Worm (Caenorhabditis elegans) whole organism, late embryonic: ENCODE measurements around the gene rnh-2.
A peak's percentile ranks its signal among the peaks of the same experiment; 100 is the strongest.

Experiments
- C38D4.7 ChIP-seq: fragments of 200-800 bp; sonication (Bioruptor generic); optimal IDR thresholded peaks from 2 replicates; lab custom pipeline; 2018; ENCODE audit warnings: mild to moderate bottlenecking, missing genetic modification characterization, moderate library complexity, missing compliant biosample characterization
- F13H6.1 ChIP-seq: sonication (generic microtip); optimal IDR thresholded peaks from 2 replicates; lab custom pipeline; 2016; ENCODE audit warnings: missing genetic modification characterization, missing compliant biosample characterization
- K02D7.2 ChIP-seq: sonication (generic microtip); optimal IDR thresholded peaks from 2 replicates; lab custom pipeline; 2017; ENCODE audit warnings: mild to moderate bottlenecking, missing genetic modification characterization, missing compliant biosample characterization
- Y22D7AL.16 ChIP-seq: sonication (generic microtip); optimal IDR thresholded peaks from 2 replicates; lab custom pipeline; 2016; ENCODE audit warnings: missing genetic modification characterization, missing compliant biosample characterization
- ceh-18 ChIP-seq: sonication (generic microtip); optimal IDR thresholded peaks from 2 replicates; lab custom pipeline; 2016; ENCODE audit warnings: missing genetic modification characterization, missing compliant biosample characterization
- ceh-19 ChIP-seq: fragments of 200-800 bp; sonication (Bioruptor generic); optimal IDR thresholded peaks from 2 replicates; lab custom pipeline; 2018; ENCODE audit warnings: mild to moderate bottlenecking, missing genetic modification characterization, missing compliant biosample characterization
- ceh-2 ChIP-seq: sonication (generic microtip); optimal IDR thresholded peaks from 2 replicates; lab custom pipeline; 2016; ENCODE audit warnings: missing genotype, missing genetic modification characterization, missing compliant biosample characterization
- ceh-24 ChIP-seq: sonication (generic microtip); optimal IDR thresholded peaks from 2 replicates; lab custom pipeline; 2016; ENCODE audit warnings: mild to moderate bottlenecking, missing genetic modification characterization, missing compliant biosample characterization
- ceh-30 ChIP-seq: fragments of 150-350 bp; optimal IDR thresholded peaks from 2 replicates; lab custom pipeline; 2014; ENCODE audit warnings: missing biosample characterization, missing genetic modification characterization
- ceh-31 ChIP-seq: sonication (generic microtip); optimal IDR thresholded peaks from 2 replicates; lab custom pipeline; 2016; ENCODE audit warnings: missing genetic modification characterization, missing compliant biosample characterization
- ceh-34 ChIP-seq: sonication (generic microtip); optimal IDR thresholded peaks from 2 replicates; lab custom pipeline; 2016; ENCODE audit warnings: mild to moderate bottlenecking, missing genetic modification characterization, missing compliant biosample characterization
- ceh-9 ChIP-seq: sonication (generic microtip); optimal IDR thresholded peaks from 2 replicates; lab custom pipeline; 2016; ENCODE audit warnings: mild to moderate bottlenecking, missing genetic modification characterization, inconsistent platforms, missing compliant biosample characterization
- eyg-1 ChIP-seq: sonication (generic microtip); optimal IDR thresholded peaks from 2 replicates; lab custom pipeline; 2016; ENCODE audit warnings: missing genotype, missing genetic modification characterization, missing compliant biosample characterization
- fax-1 ChIP-seq: sonication (generic microtip); optimal IDR thresholded peaks from 2 replicates; lab custom pipeline; 2016; ENCODE audit warnings: missing genotype, missing genetic modification characterization, missing compliant biosample characterization
- gmeb-2 ChIP-seq: sonication (generic microtip); optimal IDR thresholded peaks from 2 replicates; lab custom pipeline; 2016; ENCODE audit warnings: missing genetic modification characterization, inconsistent platforms, missing compliant biosample characterization
- hlh-6 ChIP-seq: sonication (generic microtip); optimal IDR thresholded peaks from 2 replicates; lab custom pipeline; 2016; ENCODE audit warnings: missing genotype, missing genetic modification characterization, missing compliant biosample characterization
- hlh-8 ChIP-seq: sonication (generic microtip); optimal IDR thresholded peaks from 2 replicates; lab custom pipeline; 2016; ENCODE audit warnings: missing genotype, missing genetic modification characterization, missing compliant biosample characterization
- lim-6 ChIP-seq: sonication (generic microtip); optimal IDR thresholded peaks from 2 replicates; lab custom pipeline; 2016; ENCODE audit warnings: missing genetic modification characterization, missing compliant biosample characterization
- lin-11 ChIP-seq: fragments of 200-800 bp; sonication (Bioruptor generic); optimal IDR thresholded peaks from 2 replicates; lab custom pipeline; 2018; ENCODE audit warnings: mild to moderate bottlenecking, missing genetic modification characterization, missing compliant biosample characterization
- madf-2 ChIP-seq: sonication (generic microtip); optimal IDR thresholded peaks from 2 replicates; lab custom pipeline; 2017; ENCODE audit warnings: missing genetic modification characterization, missing compliant biosample characterization
- mec-3 ChIP-seq: sonication (generic microtip); optimal IDR thresholded peaks from 2 replicates; lab custom pipeline; 2016; ENCODE audit warnings: borderline replicate concordance, missing genetic modification characterization, missing compliant biosample characterization
- nfya-1 ChIP-seq: sonication (generic microtip); optimal IDR thresholded peaks from 2 replicates; lab custom pipeline; 2017; ENCODE audit warnings: missing genetic modification characterization, mild to moderate bottlenecking, missing compliant biosample characterization, antibody characterized with exemption, moderate library complexity
- nhr-11 ChIP-seq: fragments of 150-350 bp; optimal IDR thresholded peaks from 2 replicates; lab custom pipeline; 2014; ENCODE audit warnings: missing biosample characterization, missing genetic modification characterization
- nhr-232 ChIP-seq: sonication (generic microtip); optimal IDR thresholded peaks from 2 replicates; lab custom pipeline; 2016; ENCODE audit warnings: missing genetic modification characterization, missing compliant biosample characterization
- npax-4 ChIP-seq: sonication (generic microtip); optimal IDR thresholded peaks from 2 replicates; lab custom pipeline; 2016; ENCODE audit warnings: missing genetic modification characterization, missing compliant biosample characterization
- odd-2 ChIP-seq: sonication (generic microtip); optimal IDR thresholded peaks from 2 replicates; lab custom pipeline; 2017; ENCODE audit warnings: antibody characterized with exemption, mild to moderate bottlenecking, missing genetic modification characterization, missing compliant biosample characterization
- pat-9 ChIP-seq: fragments of 200-800 bp; sonication (Bioruptor generic); optimal IDR thresholded peaks from 2 replicates; lab custom pipeline; 2018; ENCODE audit warnings: mild to moderate bottlenecking, missing genetic modification characterization, moderate library complexity, missing compliant biosample characterization
- ref-2 ChIP-seq: sonication (generic microtip); optimal IDR thresholded peaks from 2 replicates; lab custom pipeline; 2016; ENCODE audit warnings: missing genetic modification characterization, missing compliant biosample characterization
- rnt-1 ChIP-seq: sonication (generic microtip); optimal IDR thresholded peaks from 2 replicates; lab custom pipeline; 2016; ENCODE audit warnings: missing genetic modification characterization, missing compliant biosample characterization
- sdc-2 ChIP-seq: sonication (generic microtip); optimal IDR thresholded peaks from 2 replicates; lab custom pipeline; 2016; ENCODE audit warnings: missing genotype, missing genetic modification characterization, missing compliant biosample characterization
- sox-4 ChIP-seq: sonication (generic microtip); optimal IDR thresholded peaks from 2 replicates; lab custom pipeline; 2017; ENCODE audit warnings: mild to moderate bottlenecking, missing genetic modification characterization, inconsistent platforms, missing compliant biosample characterization
- syd-9 ChIP-seq: sonication (generic microtip); optimal IDR thresholded peaks from 2 replicates; lab custom pipeline; 2016; ENCODE audit warnings: mild to moderate bottlenecking, missing genetic modification characterization, moderate library complexity, missing compliant biosample characterization
- tbx-2 ChIP-seq: sonication (generic microtip); optimal IDR thresholded peaks from 2 replicates; lab custom pipeline; 2016; ENCODE audit warnings: missing genetic modification characterization, missing compliant biosample characterization
- unc-3 ChIP-seq, 2 experiments: fragments of 200-800 bp in 1 of 2; sonication (Bioruptor generic) in 1 of 2; sonication (generic microtip) in 1 of 2; conservative IDR thresholded peaks in 1 of 2; optimal IDR thresholded peaks in 1 of 2; 2 replicates each; pipeline versions ENCODE4 v1.3.6 to Lab custom; 2016 to 2022; ENCODE audit warnings: missing compliant biosample characterization in 2 of 2, missing genetic modification characterization in 2 of 2, missing genetic modification reagents in 1 of 2
- unc-55 ChIP-seq: sonication (generic microtip); optimal IDR thresholded peaks from 2 replicates; lab custom pipeline; 2017; ENCODE audit warnings: missing biosample characterization, missing genetic modification reagents, missing genetic modification characterization
- unc-86 ChIP-seq: sonication (generic microtip); optimal IDR thresholded peaks from 2 replicates; lab custom pipeline; 2016; ENCODE audit warnings: missing genetic modification characterization, missing compliant biosample characterization

The rnh-2 gene

ce11 chrII:8498173-8498572, 18.8 kb upstream of the rnh-2 start:
- TF ChIP-seq fax-1: no peak
- TF ChIP-seq ceh-24 (tag; lab: Kevin White, UChicago): no peak
- no peak for TF ChIP-seq odd-2
- TF ChIP-seq gmeb-2 (tag; lab: Kevin White, UChicago): no peak
- no peak for TF ChIP-seq C38D4.7 (GFP tag; lab: Kevin White, UChicago)
- no peak for TF ChIP-seq unc-86 (tag; lab: Kevin White, UChicago)

ce11 chrII:8499021-8499420, 17.9 kb upstream of the rnh-2 start:
- TF ChIP-seq ceh-31 (tag; lab: Kevin White, UChicago): peak; percentile 8
- peak; percentile 2 for TF ChIP-seq ceh-2 (tag; lab: Kevin White, UChicago)
- TF ChIP-seq hlh-6 (tag; lab: Kevin White, UChicago): no peak
- TF ChIP-seq Y22D7AL.16 (tag; lab: Kevin White, UChicago): no peak
- TF ChIP-seq hlh-8 (tag; lab: Kevin White, UChicago): peak; percentile 64
- TF ChIP-seq tbx-2 (tag; lab: Kevin White, UChicago): peak; percentile 46
- peak; percentile 36 for TF ChIP-seq nfya-1 (tag; lab: Kevin White, UChicago)
- peak; percentile 34 for TF ChIP-seq unc-55 (GFP tag; lab: Kevin White, UChicago)
- peak; percentile 54 for TF ChIP-seq ceh-34 (tag; lab: Kevin White, UChicago)
- TF ChIP-seq sdc-2: peak; percentile 15
- peak; percentile 88 for TF ChIP-seq ceh-18 (tag; lab: Kevin White, UChicago)
- TF ChIP-seq syd-9: peak; percentile 21
- no peak for TF ChIP-seq pat-9 (tag; lab: Kevin White, UChicago)
- no peak for TF ChIP-seq sox-4
- TF ChIP-seq rnt-1 (tag; lab: Kevin White, UChicago): peak; percentile 63
- TF ChIP-seq ceh-24 (tag; lab: Kevin White, UChicago): no peak
- TF ChIP-seq mec-3 (tag; lab: Kevin White, UChicago): no peak
- no peak for TF ChIP-seq lin-11 (tag; lab: Kevin White, UChicago)
- no peak for TF ChIP-seq eyg-1 (tag; lab: Kevin White, UChicago)

ce11 chrII:8504074-8504724, 12.8 kb upstream of the rnh-2 start:
- TF ChIP-seq lim-6 (tag; lab: Kevin White, UChicago) (no peak), fax-1 (no peak), nhr-11 (tag; lab: Kevin White, UChicago) (no peak), ceh-30 (tag; lab: Kevin White, UChicago) (no peak), unc-55 (GFP tag; lab: Kevin White, UChicago) (no peak), nhr-232 (tag; lab: Kevin White, UChicago) (no peak), F13H6.1 (no peak), lin-11 (tag; lab: Kevin White, UChicago) (no peak), ceh-19 (GFP tag; lab: Kevin White, UChicago) (no peak), tbx-2 (tag; lab: Kevin White, UChicago) (no peak), madf-2 (tag; lab: Kevin White, UChicago) (no peak), K02D7.2 (tag; lab: Kevin White, UChicago) (no peak), ref-2 (tag; lab: Kevin White, UChicago) (no peak), npax-4 (tag; lab: Kevin White, UChicago) (no peak), ceh-9 (tag; lab: Kevin White, UChicago) (no peak)

ce11 chrII:8506759-8507158, 10.2 kb upstream of the rnh-2 start:
- no peak for TF ChIP-seq sox-4
- no peak for TF ChIP-seq unc-3 (GFP tag; conservative IDR thresholded peaks at IDR 0.05; lab: Robert Waterston, UW)
- no peak for TF ChIP-seq unc-3 (tag; optimal IDR thresholded peaks at IDR 0.05; lab: Kevin White, UChicago)
- TF ChIP-seq tbx-2 (tag; lab: Kevin White, UChicago): no peak
- TF ChIP-seq, all 69 proteins: peak for 0
